Worm (Caenorhabditis elegans) whole organism, L4 larva: ENCODE results near the gene srx-96.

ENCODE experiments used
- D1046.2 ChIP-seq: fragments of 200-800 bp; sonication (Bioruptor generic); IDR thresholded peaks from 2 replicates; pipeline ENCODE4 v1.3.6; 2022; ENCODE audit warnings: missing genetic modification characterization, missing compliant biosample characterization
- F26F4.8 ChIP-seq: fragments of 200-800 bp; sonication (Bioruptor generic); conservative IDR thresholded peaks from 2 replicates; pipeline ENCODE4 v1.3.6; 2022; ENCODE audit warnings: missing genetic modification characterization, missing compliant biosample characterization
- F37D6.2 ChIP-seq: sonication (generic microtip); optimal IDR thresholded peaks from 2 replicates; lab custom pipeline; 2016; ENCODE audit warnings: mild to moderate bottlenecking, missing genetic modification characterization, missing compliant biosample characterization
- T20F7.1 ChIP-seq: fragments of 200-800 bp; sonication (Bioruptor generic); optimal IDR thresholded peaks from 2 replicates; lab custom pipeline; 2018; ENCODE audit warnings: mild to moderate bottlenecking, missing genetic modification characterization, missing compliant biosample characterization
- T26A8.4 ChIP-seq: fragments of 200-800 bp; sonication (Bioruptor generic); IDR thresholded peaks from 2 replicates; pipeline ENCODE4 v1.3.6; 2022; ENCODE audit warnings: missing genetic modification characterization, missing compliant biosample characterization
- Y48G9A.11 ChIP-seq: fragments of 200-800 bp; sonication (Bioruptor generic); IDR thresholded peaks from 2 replicates; pipeline ENCODE4 v1.3.6; 2022; ENCODE audit warnings: missing genetic modification reagents, missing genetic modification characterization, missing compliant biosample characterization
- ZK337.2 ChIP-seq: fragments of 200-800 bp; sonication (Bioruptor generic); IDR thresholded peaks from 2 replicates; pipeline ENCODE4 v1.3.6; 2022; ENCODE audit warnings: missing genetic modification reagents, missing genetic modification characterization, missing compliant biosample characterization
- ZK546.5 ChIP-seq, 2 experiments: sonication (generic microtip); optimal IDR thresholded peaks; 2 replicates each; lab custom pipeline; 2017; ENCODE audit warnings: missing biosample characterization in 2 of 2, missing genetic modification characterization in 2 of 2
- aha-1 ChIP-seq: fragments of 150-350 bp; peaks from one replicate; lab custom pipeline; 2014; ENCODE audit warnings: missing biosample characterization, missing genetic modification characterization
- aly-2 ChIP-seq: sonication (generic microtip); optimal IDR thresholded peaks from 2 replicates; lab custom pipeline; 2018; ENCODE audit warnings: missing biosample characterization, missing genetic modification characterization
- arid-1 ChIP-seq: fragments of 200-800 bp; sonication (Bioruptor generic); conservative IDR thresholded peaks from 2 replicates; pipeline ENCODE4 v1.3.6; 2022; ENCODE audit warnings: missing genetic modification reagents, missing genetic modification characterization, missing compliant biosample characterization
- ceh-28 ChIP-seq: fragments of 150-350 bp; optimal IDR thresholded peaks from 2 replicates; lab custom pipeline; 2014; ENCODE audit warnings: missing biosample characterization, missing genetic modification reagents, missing genetic modification characterization
- ceh-32 ChIP-seq: sonication (generic microtip); optimal IDR thresholded peaks from 2 replicates; lab custom pipeline; 2016; ENCODE audit warnings: mild to moderate bottlenecking, missing genetic modification characterization, missing compliant biosample characterization; ENCODE audit not compliant: poor library complexity
- ceh-82 ChIP-seq: sonication (generic microtip); optimal IDR thresholded peaks from 2 replicates; lab custom pipeline; 2017; ENCODE audit warnings: missing biosample characterization, missing genetic modification characterization
- daf-16 ChIP-seq, 3 experiments: sonication (generic microtip); optimal IDR thresholded peaks; 2 replicates each; lab custom pipeline; 2016 to 2017; ENCODE audit warnings: missing genetic modification characterization in 3 of 3, missing genetic modification reagents in 3 of 3, mild to moderate bottlenecking in 2 of 3, missing compliant biosample characterization in 2 of 3, missing biosample characterization in 1 of 3, moderate library complexity in 1 of 3
- daf-8 ChIP-seq: fragments of 200-800 bp; sonication (Bioruptor generic); IDR thresholded peaks from 2 replicates; pipeline ENCODE4 v1.3.6; 2022; ENCODE audit warnings: missing genetic modification characterization, missing compliant biosample characterization
- dmd-6 ChIP-seq: fragments of 200-800 bp; sonication (Bioruptor generic); IDR thresholded peaks from 2 replicates; pipeline ENCODE4 v1.3.6; 2022; ENCODE audit warnings: missing genetic modification reagents, missing genetic modification characterization, missing compliant biosample characterization
- dmd-8 ChIP-seq: fragments of 200-800 bp; sonication (Bioruptor generic); IDR thresholded peaks from 2 replicates; pipeline ENCODE4 v1.3.6; 2022; ENCODE audit warnings: missing genetic modification characterization, missing compliant biosample characterization
- fkh-10 ChIP-seq: fragments of 150-350 bp; optimal IDR thresholded peaks from 2 replicates; lab custom pipeline; 2014; ENCODE audit warnings: missing biosample characterization, missing genetic modification reagents, missing genetic modification characterization
- fos-1 ChIP-seq: fragments of 150-350 bp; optimal IDR thresholded peaks from 2 replicates; lab custom pipeline; 2014; ENCODE audit warnings: missing biosample characterization, missing genetic modification characterization
- gei-8 ChIP-seq: fragments of 200-800 bp; sonication (Bioruptor generic); optimal IDR thresholded peaks from 2 replicates; lab custom pipeline; 2018; ENCODE audit warnings: mild to moderate bottlenecking, missing genetic modification characterization, missing compliant biosample characterization
- hlh-11 ChIP-seq: fragments of 200-800 bp; sonication (Bioruptor generic); optimal IDR thresholded peaks from 2 replicates; lab custom pipeline; 2018; ENCODE audit warnings: mild to moderate bottlenecking, missing genetic modification characterization, missing compliant biosample characterization
- hmg-1.1 ChIP-seq: fragments of 200-800 bp; sonication (Bioruptor generic); IDR thresholded peaks from 2 replicates; pipeline ENCODE4 v1.3.6; 2022; ENCODE audit warnings: missing genetic modification reagents, missing genetic modification characterization, missing compliant biosample characterization
- jun-1 ChIP-seq: fragments of 150-350 bp; optimal IDR thresholded peaks from 2 replicates; lab custom pipeline; 2014; ENCODE audit warnings: missing biosample characterization, missing genetic modification reagents, missing genetic modification characterization
- lin-29 ChIP-seq: fragments of 200-800 bp; sonication (Bioruptor generic); IDR thresholded peaks from 2 replicates; pipeline ENCODE4 v1.3.6; 2022; ENCODE audit warnings: missing genetic modification reagents, missing genetic modification characterization, missing compliant biosample characterization
- lin-39 ChIP-seq: fragments of 150-350 bp; optimal IDR thresholded peaks from 2 replicates; lab custom pipeline; 2014; ENCODE audit warnings: missing biosample characterization, missing genetic modification reagents, missing genetic modification characterization
- lir-3 ChIP-seq: sonication (generic microtip); optimal IDR thresholded peaks from 2 replicates; lab custom pipeline; 2016; ENCODE audit warnings: mild to moderate bottlenecking, missing genetic modification characterization, missing compliant biosample characterization
- madf-5 ChIP-seq, 2 experiments: fragments of 200-800 bp; sonication (Bioruptor generic); IDR thresholded peaks; 2 replicates each; pipeline ENCODE4 v1.3.6; 2022; ENCODE audit warnings: missing compliant biosample characterization in 2 of 2, missing genetic modification characterization in 2 of 2
- mdt-29 ChIP-seq: fragments of 200-800 bp; sonication (Bioruptor generic); IDR thresholded peaks from 2 replicates; pipeline ENCODE4 v1.3.6; 2022; ENCODE audit warnings: missing genetic modification reagents, missing genetic modification characterization, missing compliant biosample characterization
- nhr-102 ChIP-seq: sonication (generic microtip); optimal IDR thresholded peaks from 2 replicates; lab custom pipeline; 2016; ENCODE audit warnings: mild to moderate bottlenecking, missing genetic modification characterization, moderate library complexity, missing compliant biosample characterization
- nhr-111 ChIP-seq: fragments of 200-800 bp; sonication (Bioruptor generic); optimal IDR thresholded peaks from 2 replicates; lab custom pipeline; 2018; ENCODE audit warnings: mild to moderate bottlenecking, missing genetic modification characterization, missing compliant biosample characterization
- nhr-28 ChIP-seq: fragments of 150-350 bp; optimal IDR thresholded peaks from 2 replicates; lab custom pipeline; 2014; ENCODE audit warnings: missing biosample characterization, missing genetic modification characterization
- nhr-42 ChIP-seq: fragments of 200-800 bp; sonication (Bioruptor generic); IDR thresholded peaks from 2 replicates; pipeline ENCODE4 v1.3.6; 2022; ENCODE audit warnings: missing genetic modification characterization, missing compliant biosample characterization
- nhr-48 ChIP-seq: sonication (generic microtip); optimal IDR thresholded peaks from 2 replicates; lab custom pipeline; 2016; ENCODE audit warnings: mild to moderate bottlenecking, missing genetic modification characterization, missing compliant biosample characterization
- nhr-76 ChIP-seq: fragments of 150-350 bp; optimal IDR thresholded peaks from 2 replicates; lab custom pipeline; 2014; ENCODE audit warnings: missing biosample characterization, missing genetic modification characterization
- nhr-77 ChIP-seq: fragments of 150-350 bp; optimal IDR thresholded peaks from 2 replicates; lab custom pipeline; 2014; ENCODE audit warnings: missing biosample characterization, missing genetic modification characterization
- pqm-1 ChIP-seq: sonication (generic microtip); optimal IDR thresholded peaks from 2 replicates; lab custom pipeline; 2017; ENCODE audit warnings: missing biosample characterization, missing genetic modification characterization
- saeg-2 ChIP-seq: fragments of 200-800 bp; sonication (Bioruptor generic); IDR thresholded peaks from 2 replicates; pipeline ENCODE4 v1.3.6; 2022; ENCODE audit warnings: missing genetic modification reagents, missing genetic modification characterization, missing compliant biosample characterization
- sdz-12 ChIP-seq: fragments of 200-800 bp; sonication (Bioruptor generic); optimal IDR thresholded peaks from 2 replicates; lab custom pipeline; 2018; ENCODE audit warnings: mild to moderate bottlenecking, missing genetic modification characterization, missing compliant biosample characterization
- set-16 ChIP-seq: fragments of 200-800 bp; sonication (Bioruptor generic); IDR thresholded peaks from 2 replicates; pipeline ENCODE4 v1.3.6; 2022; ENCODE audit warnings: missing genetic modification reagents, missing genetic modification characterization, missing compliant biosample characterization
- snpc-4 ChIP-seq: fragments of 150-350 bp; optimal IDR thresholded peaks from 2 replicates; lab custom pipeline; 2014; ENCODE audit warnings: missing biosample characterization, missing genetic modification characterization
- tag-97 ChIP-seq: fragments of 200-800 bp; sonication (Bioruptor generic); IDR thresholded peaks from 2 replicates; pipeline ENCODE4 v1.3.6; 2022; ENCODE audit warnings: missing genetic modification characterization, missing compliant biosample characterization
- tra-1 ChIP-seq: fragments of 200-800 bp; sonication (Bioruptor generic); IDR thresholded peaks from 2 replicates; pipeline ENCODE4 v1.3.6; 2022; ENCODE audit warnings: missing genetic modification reagents, missing genetic modification characterization, missing compliant biosample characterization
- unc-62 ChIP-seq, 3 experiments: fragments of 150-350 bp in 1 of 3; sonication (generic microtip); optimal IDR thresholded peaks in 2 of 3; peaks in 1 of 3; 1 replicate in 1 of 3; 2 replicates in 2 of 3; lab custom pipeline; 2014 to 2017; ENCODE audit warnings: missing biosample characterization in 3 of 3, missing genetic modification characterization in 3 of 3, missing genetic modification reagents in 3 of 3, missing genotype in 1 of 3
- zag-1 ChIP-seq: fragments of 150-350 bp; optimal IDR thresholded peaks from 2 replicates; lab custom pipeline; 2014; ENCODE audit warnings: missing biosample characterization, missing genetic modification characterization
- zfp-2 ChIP-seq: sonication (generic microtip); optimal IDR thresholded peaks from 2 replicates; lab custom pipeline; 2016; ENCODE audit warnings: mild to moderate bottlenecking, missing genetic modification characterization, missing compliant biosample characterization
- zfp-3 ChIP-seq: fragments of 200-800 bp; sonication (Bioruptor generic); conservative IDR thresholded peaks from 2 replicates; pipeline ENCODE4 v1.3.6; 2022; ENCODE audit warnings: missing genetic modification reagents, missing genetic modification characterization, missing compliant biosample characterization
- zip-11 ChIP-seq: fragments of 200-800 bp; sonication (Bioruptor generic); IDR thresholded peaks from 2 replicates; pipeline ENCODE4 v1.3.6; 2022; ENCODE audit warnings: missing genetic modification characterization, missing compliant biosample characterization

Gene srx-96

ce11 chrV:13724781-13725180 lies 13.6 kb downstream of the srx-96 start, which contains the start of gene F35E12.2:
TSS of gene F35E12.2 (minus strand) at chrV:13724881.
- TF ChIP-seq snpc-4 (tag; lab: Kevin White, UChicago): no peak
- no peak for TF ChIP-seq nhr-77
- TF ChIP-seq T26A8.4: no peak
- no peak for TF ChIP-seq F26F4.8 (GFP tag; lab: Robert Waterston, UW)
- no peak for TF ChIP-seq set-16 (GFP tag; lab: Robert Waterston, UW)
- no peak for TF ChIP-seq nhr-48
- TF ChIP-seq hmg-1.1 (GFP tag; lab: Robert Waterston, UW): no peak
- TF ChIP-seq ceh-82 (tag; lab: Kevin White, UChicago): no peak
- no peak for TF ChIP-seq Y48G9A.11 (GFP tag; lab: Robert Waterston, UW)
- no peak for TF ChIP-seq tra-1 (GFP tag; lab: Robert Waterston, UW)
- TF ChIP-seq lin-39 (tag; lab: Kevin White, UChicago): no peak
- no peak for TF ChIP-seq nhr-76
- TF ChIP-seq fkh-10 (GFP tag; lab: Kevin White, UChicago): no peak
- no peak for TF ChIP-seq D1046.2 (GFP tag; lab: Robert Waterston, UW)
- TF ChIP-seq hlh-11 (tag; lab: Kevin White, UChicago): no peak
- no peak for TF ChIP-seq zfp-3 (GFP tag; lab: Robert Waterston, UW)

ce11 chrV:13725574-13725973 lies 14.4 kb downstream of the srx-96 start, which contains the start of gene fbxa-181:
TSS of gene fbxa-181 (plus strand) at chrV:13725874.
- TF ChIP-seq mdt-29 (GFP tag; lab: Robert Waterston, UW) (no peak), lin-39 (tag; lab: Kevin White, UChicago) (no peak), ceh-28 (tag; lab: Kevin White, UChicago) (no peak), saeg-2 (GFP tag; lab: Robert Waterston, UW) (no peak), F26F4.8 (GFP tag; lab: Robert Waterston, UW) (no peak), madf-5 (GFP tag; IDR thresholded peaks at IDR 0.05; lab: Robert Waterston, UW) (no peak), arid-1 (no peak), fos-1 (no peak)

ce11 chrV:13730762-13731161 lies 19.6 kb downstream of the srx-96 start, which contains the start of gene dct-17:
TSS of gene dct-17 (minus strand) at chrV:13730784.
- TF ChIP-seq aly-2 (tag; lab: Kevin White, UChicago) (no peak), ceh-32 (tag; lab: Kevin White, UChicago) (no peak), zip-11 (GFP tag; lab: Robert Waterston, UW) (no peak), pqm-1 (tag; lab: Kevin White, UChicago) (peak; percentile 48), aha-1 (tag; lab: Kevin White, UChicago) (peak; percentile 14), nhr-42 (GFP tag; lab: Robert Waterston, UW) (no peak), T20F7.1 (GFP tag; lab: Kevin White, UChicago) (no peak), dmd-8 (GFP tag; lab: Robert Waterston, UW) (no peak), tra-1 (GFP tag; lab: Robert Waterston, UW) (no peak), nhr-102 (no peak), gei-8 (no peak), ZK337.2 (GFP tag; lab: Robert Waterston, UW) (no peak), zag-1 (tag; lab: Kevin White, UChicago) (no peak), nhr-28 (tag; lab: Kevin White, UChicago) (peak; percentile 31), nhr-111 (no peak), lir-3 (no peak), unc-62 (GFP tag; optimal IDR thresholded peaks at IDR 0.05 in 1 of 2; lab: Kevin White, UChicago) (no peak), unc-62 (tag; optimal IDR thresholded peaks at IDR 0.05; lab: Kevin White, UChicago) (no peak), jun-1 (tag; lab: Kevin White, UChicago) (no peak), lin-29 (GFP tag; lab: Robert Waterston, UW) (no peak), sdz-12 (GFP tag; lab: Kevin White, UChicago) (no peak), Y48G9A.11 (GFP tag; lab: Robert Waterston, UW) (no peak), tag-97 (GFP tag; lab: Robert Waterston, UW) (no peak), ZK546.5 (tag; optimal IDR thresholded peaks at IDR 0.05; lab: Kevin White, UChicago) (no peak), F37D6.2 (no peak), daf-8 (no peak), daf-16 (GFP tag; optimal IDR thresholded peaks at IDR 0.05; lab: Kevin White, UChicago) (no peak), daf-16 (tag; optimal IDR thresholded peaks at IDR 0.05; lab: Kevin White, UChicago) (peak; percentile 6), dmd-6 (GFP tag; lab: Robert Waterston, UW) (peak; percentile 70), zfp-2 (tag; lab: Kevin White, UChicago) (no peak)
